Worm (Caenorhabditis elegans): ENCODE data around the gene nhr-129.

Gene nhr-129

DNA sequence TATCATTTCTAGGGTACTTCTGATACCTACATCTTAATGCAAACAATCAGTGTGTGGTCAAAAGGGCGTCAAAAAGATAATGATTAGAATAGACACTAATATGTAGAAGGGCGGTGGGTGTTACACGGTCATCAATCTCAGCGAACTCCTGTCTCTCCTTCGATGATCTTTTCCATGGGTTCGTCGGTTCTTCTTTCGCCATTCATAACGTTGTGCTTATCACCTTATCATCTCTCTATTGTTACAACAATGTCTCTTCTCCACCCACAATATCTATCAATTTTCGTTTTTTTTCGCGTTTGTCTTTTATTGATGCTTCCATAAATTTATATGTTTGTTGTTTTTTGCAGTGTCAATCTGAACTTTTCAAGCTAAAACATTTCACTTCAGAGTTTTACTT is 29.4 kb downstream of the nhr-129 start, which contains the start of gene ceh-79:
TSS of gene ceh-79 (plus strand) at position 391 of the 400 bp plus-strand sequence.
- TF ChIP-seq lsy-2 (tag; optimal IDR thresholded peaks at IDR 0.05) (no peak), R02D3.7 (tag; optimal IDR thresholded peaks at IDR 0.05) (no peak), fos-1 (tag; optimal IDR thresholded peaks at IDR 0.05) (peak; percentile 12), sma-9 (GFP tag; optimal IDR thresholded peaks at IDR 0.05) (peak; percentile 25), sma-9 (tag; optimal IDR thresholded peaks at IDR 0.05) (no peak), dmd-4 (tag; optimal IDR thresholded peaks at IDR 0.05) (no peak)

ce11 chrV:13300492-13300891 is 30.3 kb downstream of the nhr-129 start:
- TF ChIP-seq nhr-129 (tag; optimal IDR thresholded peaks at IDR 0.05) (peak; percentile 10), elt-3 (tag; optimal IDR thresholded peaks at IDR 0.05) (no peak)

ce11 chrV:13299398-13299797 is 31.4 kb downstream of the nhr-129 start:
- TF ChIP-seq mab-5 (tag; optimal IDR thresholded peaks at IDR 0.05) (no peak), blmp-1 (tag; optimal IDR thresholded peaks at IDR 0.05; ENCODE audit: insufficient read depth) (no peak), nhr-237 (tag; optimal IDR thresholded peaks at IDR 0.05) (no peak), ceh-82 (tag; optimal IDR thresholded peaks at IDR 0.05) (no peak), nhr-10 (tag; optimal IDR thresholded peaks at IDR 0.05) (no peak), fos-1 (tag; optimal IDR thresholded peaks at IDR 0.05) (no peak), unc-62 (GFP tag; optimal IDR thresholded peaks at IDR 0.05) (no peak), dmd-4 (tag; optimal IDR thresholded peaks at IDR 0.05) (no peak)

- TF ChIP-seq nhr-23 (tag; optimal IDR thresholded peaks at IDR 0.05) (no peak), C34F6.9 (tag; optimal IDR thresholded peaks at IDR 0.05) (no peak), nhr-77 (tag; optimal IDR thresholded peaks at IDR 0.05) (no peak), nhr-237 (tag; optimal IDR thresholded peaks at IDR 0.05) (no peak), nhr-129 (tag; optimal IDR thresholded peaks at IDR 0.05) (peak; percentile 56)
Measured at ce11 chrV:13298706-13299105, 32.1 kb downstream of the nhr-129 start.

ce11 chrV:13297220-13297619 is 33.6 kb downstream of the nhr-129 start, which contains the start of gene C26E1.1:
C26E1.1 (plus strand) TSS chrV:13297520.
- TF ChIP-seq ceh-82 (tag; optimal IDR thresholded peaks at IDR 0.05) (no peak), ceh-16 (tag; optimal IDR thresholded peaks at IDR 0.05) (no peak), unc-55 (GFP tag; optimal IDR thresholded peaks at IDR 0.05) (no peak), crh-2 (tag; optimal IDR thresholded peaks at IDR 0.05) (no peak), lsy-2 (tag; optimal IDR thresholded peaks at IDR 0.05) (no peak)

DNA sequence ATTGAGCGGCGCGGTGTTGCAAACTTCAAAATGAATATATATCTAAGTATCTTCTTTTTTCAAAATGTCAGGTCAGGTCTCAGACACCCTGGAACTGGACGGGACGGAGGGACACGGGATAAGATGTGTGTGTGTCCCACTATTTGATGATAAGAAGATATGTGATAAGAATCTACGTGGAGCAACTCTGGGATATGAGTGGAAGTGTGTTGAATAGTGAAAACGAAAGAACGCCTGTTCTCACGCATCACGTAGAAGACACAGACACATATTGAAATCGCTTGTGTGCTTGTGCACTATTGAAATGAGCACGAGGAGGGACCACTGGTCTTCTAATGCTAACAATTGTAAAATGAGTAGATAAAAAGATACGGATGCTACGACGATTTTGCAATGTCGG is 35.0 kb downstream of the nhr-129 start, which contains the start of gene uig-1:
TSS of gene uig-1 (minus strand) at position 120 of the 400 bp plus-strand sequence.
- TF ChIP-seq mdl-1 (tag; optimal IDR thresholded peaks at IDR 0.05): no peak
- TF ChIP-seq C34F6.9 (tag; optimal IDR thresholded peaks at IDR 0.05): peak; percentile 16
- TF ChIP-seq sma-9 (GFP tag; optimal IDR thresholded peaks at IDR 0.05): peak; percentile 14
- no peak for TF ChIP-seq sma-9 (tag; optimal IDR thresholded peaks at IDR 0.05)
- TF ChIP-seq lin-39 (tag; optimal IDR thresholded peaks at IDR 0.05): no peak
- no peak for TF ChIP-seq zag-1 (tag; optimal IDR thresholded peaks at IDR 0.05)
- peak in 1 of 2 experiments; percentile 16 for TF ChIP-seq lsy-2 (tag; optimal IDR thresholded peaks at IDR 0.05)
- peak; percentile 22 for TF ChIP-seq F13H6.1 (tag; optimal IDR thresholded peaks at IDR 0.05)
- TF ChIP-seq ztf-11 (tag; optimal IDR thresholded peaks at IDR 0.05): no peak
- TF ChIP-seq aly-2 (tag; optimal IDR thresholded peaks at IDR 0.05): no peak
- no peak for TF ChIP-seq nhr-10 (tag; optimal IDR thresholded peaks at IDR 0.05)
- no peak for TF ChIP-seq unc-55 (GFP tag; optimal IDR thresholded peaks at IDR 0.05)
- TF ChIP-seq nhr-77 (tag; optimal IDR thresholded peaks at IDR 0.05): no peak
- TF ChIP-seq egl-27 (tag; optimal IDR thresholded peaks at IDR 0.05): no peak
- no peak for TF ChIP-seq mab-5 (tag; optimal IDR thresholded peaks at IDR 0.05)
- peak; percentile 24 for TF ChIP-seq nhr-129 (tag; optimal IDR thresholded peaks at IDR 0.05)
- no peak for TF ChIP-seq nhr-237 (tag; optimal IDR thresholded peaks at IDR 0.05)

- TF ChIP-seq mab-5 (tag; optimal IDR thresholded peaks at IDR 0.05) (no peak), elt-3 (tag; optimal IDR thresholded peaks at IDR 0.05) (no peak), nhr-77 (tag; optimal IDR thresholded peaks at IDR 0.05) (no peak), nhr-12 (tag; optimal IDR thresholded peaks at IDR 0.05) (no peak), unc-39 (tag; optimal IDR thresholded peaks at IDR 0.05) (no peak), ztf-1 (GFP tag; conservative IDR thresholded peaks at IDR 0.05) (no peak), lin-39 (tag; optimal IDR thresholded peaks at IDR 0.05) (no peak), F13H6.1 (tag; optimal IDR thresholded peaks at IDR 0.05) (no peak), gmeb-1 (tag; optimal IDR thresholded peaks at IDR 0.05) (no peak)
Measured at ce11 chrV:13294507-13294906, 36.3 kb downstream of the nhr-129 start.

All from whole organism, L2 larva.